Worm (Caenorhabditis elegans) whole organism, early embryonic: ENCODE results near the gene oac-31.

Experiments used
- F13C5.2 ChIP-seq: sonication (generic microtip); optimal IDR thresholded peaks from 2 replicates; lab custom pipeline; 2017; ENCODE audit warnings: mild to moderate bottlenecking, missing genetic modification characterization, inconsistent platforms, missing compliant biosample characterization
- aly-1 ChIP-seq: sonication (generic microtip); optimal IDR thresholded peaks from 2 replicates; lab custom pipeline; 2016; ENCODE audit warnings: missing genetic modification characterization, missing compliant biosample characterization
- ceh-13 ChIP-seq: fragments of 200-800 bp; sonication (Bioruptor generic); optimal IDR thresholded peaks from 2 replicates; lab custom pipeline; 2018; ENCODE audit warnings: mild to moderate bottlenecking, missing genetic modification characterization, missing compliant biosample characterization
- ceh-36 ChIP-seq: sonication (generic microtip); optimal IDR thresholded peaks from 2 replicates; lab custom pipeline; 2016; ENCODE audit warnings: missing genetic modification characterization, inconsistent platforms, missing compliant biosample characterization
- ets-7 ChIP-seq: sonication (generic microtip); optimal IDR thresholded peaks from 2 replicates; lab custom pipeline; 2016; ENCODE audit warnings: missing genotype, missing genetic modification characterization, missing compliant biosample characterization
- flt-1 ChIP-seq: fragments of 200-800 bp; sonication (Bioruptor generic); IDR thresholded peaks from 2 replicates; pipeline ENCODE4 v1.3.6; 2022; ENCODE audit warnings: missing genetic modification characterization, missing compliant biosample characterization
- hmbx-1 ChIP-seq: sonication (generic microtip); optimal IDR thresholded peaks from 2 replicates; lab custom pipeline; 2016; ENCODE audit warnings: mild to moderate bottlenecking, missing genetic modification characterization, missing compliant biosample characterization
- hmg-4 ChIP-seq: fragments of 200-800 bp; sonication (Bioruptor generic); optimal IDR thresholded peaks from 2 replicates; lab custom pipeline; 2018; ENCODE audit warnings: mild to moderate bottlenecking, missing genetic modification characterization, missing compliant biosample characterization
- pes-1 ChIP-seq: fragments of 200-800 bp; sonication (Bioruptor generic); IDR thresholded peaks from 2 replicates; pipeline ENCODE4 v1.3.6; 2022; ENCODE audit warnings: missing genetic modification reagents, missing genetic modification characterization, missing compliant biosample characterization
- sea-1 ChIP-seq: fragments of 200-800 bp; sonication (Bioruptor generic); conservative IDR thresholded peaks from 2 replicates; pipeline ENCODE4 v1.3.6; 2022; ENCODE audit warnings: missing genetic modification characterization, missing compliant biosample characterization
- tbx-11 ChIP-seq: fragments of 200-800 bp; sonication (Bioruptor generic); IDR thresholded peaks from 2 replicates; pipeline ENCODE4 v1.3.6; 2022; ENCODE audit warnings: missing genetic modification characterization, missing compliant biosample characterization
- tbx-37 ChIP-seq: fragments of 200-800 bp; sonication (Bioruptor generic); conservative IDR thresholded peaks from 2 replicates; pipeline ENCODE4 v1.3.6; 2022; ENCODE audit warnings: missing genetic modification reagents, missing genetic modification characterization, missing compliant biosample characterization
- tra-4 ChIP-seq: sonication (generic microtip); optimal IDR thresholded peaks from 2 replicates; lab custom pipeline; 2017; ENCODE audit warnings: missing genetic modification characterization, missing compliant biosample characterization

The oac-31 gene

ce11 chrV:1488642-1489041, 53.0 kb downstream of the oac-31 start:
- TF ChIP-seq hmbx-1 (tag; lab: Kevin White, UChicago) (no peak), tbx-11 (GFP tag; lab: Robert Waterston, UW) (no peak), hmg-4 (GFP tag; lab: Kevin White, UChicago) (no peak), ceh-13 (no peak), aly-1 (tag; lab: Kevin White, UChicago) (no peak), tra-4 (no peak), F13C5.2 (no peak), flt-1 (GFP tag; lab: Robert Waterston, UW) (no peak), sea-1 (GFP tag; lab: Robert Waterston, UW) (no peak), ceh-36 (no peak), tbx-37 (GFP tag; lab: Robert Waterston, UW) (no peak), pes-1 (GFP tag; lab: Robert Waterston, UW) (no peak), ets-7 (tag; lab: Kevin White, UChicago) (no peak)
